Fruit fly (Drosophila melanogaster) whole organism, embryonic: ENCODE results near the gene Shc.

Experiments
- Aef1 ChIP-seq: fragments of 200-800 bp; sonication (Bioruptor generic); IDR thresholded peaks from 3 replicates; pipeline ENCODE4 v1.3.6; 2022; ENCODE audit warnings: missing biosample characterization, missing genetic modification characterization
- CG11085 ChIP-seq: fragments of 200-800 bp; sonication (Bioruptor generic); IDR thresholded peaks from 2 replicates; pipeline ENCODE4 v1.3.6; 2022; ENCODE audit warnings: missing biosample characterization, missing genetic modification characterization
- CG1233 ChIP-seq: fragments of 200-800 bp; sonication (Bioruptor generic); optimal IDR thresholded peaks from 4 replicates; lab custom pipeline; 2018; ENCODE audit warnings: missing biosample characterization, mild to moderate bottlenecking, missing genetic modification characterization
- CG13287 ChIP-seq: fragments of 200-800 bp; sonication (Bioruptor generic); IDR thresholded peaks from 2 replicates; pipeline ENCODE4 v1.3.6; 2022; ENCODE audit warnings: missing biosample characterization, missing genetic modification characterization; ENCODE audit not compliant: partially characterized antibody
- CG13775 ChIP-seq: fragments of 200-800 bp; sonication (Bioruptor generic); optimal IDR thresholded peaks from 3 replicates; lab custom pipeline; 2017; ENCODE audit warnings: missing biosample characterization, mild to moderate bottlenecking, missing genetic modification characterization
- CG14965 ChIP-seq: fragments of 200-800 bp; sonication (Bioruptor generic); optimal IDR thresholded peaks from 2 replicates; lab custom pipeline; 2016; ENCODE audit warnings: missing biosample characterization, missing genetic modification characterization, borderline replicate concordance
- CG16863 ChIP-seq: fragments of 200-800 bp; sonication (Bioruptor generic); optimal IDR thresholded peaks from 3 replicates; lab custom pipeline; 2016; ENCODE audit warnings: missing biosample characterization, missing genetic modification characterization
- CG17361 ChIP-seq: fragments of 200-800 bp; sonication (Bioruptor generic); IDR thresholded peaks from 3 replicates; pipeline ENCODE4 v1.3.6; 2022; ENCODE audit warnings: missing biosample characterization, missing genetic modification characterization
- CG17802 ChIP-seq: fragments of 200-800 bp; sonication (Bioruptor generic); optimal IDR thresholded peaks from 2 replicates; lab custom pipeline; 2018; ENCODE audit warnings: missing biosample characterization, mild to moderate bottlenecking, missing genetic modification characterization, moderate library complexity
- CG18262 ChIP-seq: fragments of 200-800 bp; optimal IDR thresholded peaks from 3 replicates; lab custom pipeline; 2019; ENCODE audit warnings: missing biosample characterization, mild to moderate bottlenecking, missing genetic modification characterization, moderate library complexity
- CG2116 ChIP-seq: fragments of 200-800 bp; sonication (Bioruptor generic); optimal IDR thresholded peaks from 3 replicates; lab custom pipeline; 2018; ENCODE audit warnings: missing biosample characterization, mild to moderate bottlenecking, missing genetic modification characterization
- CG2199 ChIP-seq: fragments of 200-800 bp; sonication (Bioruptor generic); IDR thresholded peaks from 3 replicates; pipeline ENCODE4 v1.3.6; 2022; ENCODE audit warnings: missing biosample characterization, missing genetic modification characterization
- CG2678 ChIP-seq: fragments of 200-800 bp; sonication (Bioruptor generic); optimal IDR thresholded peaks from 3 replicates; lab custom pipeline; 2019; ENCODE audit warnings: missing biosample characterization, mild to moderate bottlenecking, missing genetic modification characterization, moderate library complexity
- CG31224 ChIP-seq: fragments of 200-800 bp; sonication (Bioruptor generic); IDR thresholded peaks from 2 replicates; pipeline ENCODE4 v1.3.6; 2022; ENCODE audit warnings: missing biosample characterization, missing genetic modification characterization
- CG33213 ChIP-seq: fragments of 200-800 bp; sonication (Bioruptor generic); optimal IDR thresholded peaks from 3 replicates; lab custom pipeline; 2016; ENCODE audit warnings: missing biosample characterization, missing genetic modification characterization
- CG3726 ChIP-seq: fragments of 200-800 bp; sonication (Bioruptor generic); IDR thresholded peaks from 3 replicates; pipeline ENCODE4, ENCODE4 v1.3.6; 2022; ENCODE audit warnings: missing biosample characterization, missing genetic modification characterization
- CG4404 ChIP-seq: fragments of 200-800 bp; sonication (Bioruptor generic); IDR thresholded peaks from 2 replicates; pipeline ENCODE4 v1.3.6; 2022; ENCODE audit warnings: missing biosample characterization, missing genetic modification characterization
- CG4820 ChIP-seq: fragments of 200-800 bp; sonication (Bioruptor generic); optimal IDR thresholded peaks from 3 replicates; lab custom pipeline; 2016; ENCODE audit warnings: missing biosample characterization, missing genetic modification characterization
- CG5180 ChIP-seq: fragments of 200-800 bp; sonication (Bioruptor generic); optimal IDR thresholded peaks from 3 replicates; lab custom pipeline; 2017; ENCODE audit warnings: missing biosample characterization, missing genetic modification characterization, mild to moderate bottlenecking, moderate library complexity, missing genetic modification reagents
- CG9876 ChIP-seq: fragments of 200-800 bp; sonication (Bioruptor generic); optimal IDR thresholded peaks from 2 replicates; lab custom pipeline; 2016; ENCODE audit warnings: missing biosample characterization, missing genetic modification characterization
- D19B ChIP-seq: fragments of 200-800 bp; sonication (Bioruptor generic); optimal IDR thresholded peaks from 2 replicates; lab custom pipeline; 2017; ENCODE audit warnings: missing biosample characterization, mild to moderate bottlenecking, missing genetic modification characterization
- Doc3 ChIP-seq: fragments of 200-800 bp; sonication (Bioruptor generic); IDR thresholded peaks from 3 replicates; pipeline ENCODE4 v1.3.6; 2022; ENCODE audit warnings: missing biosample characterization, missing genetic modification characterization; ENCODE audit not compliant: partially characterized antibody
- Dp ChIP-seq: fragments of 200-800 bp; sonication (Bioruptor generic); optimal IDR thresholded peaks from 2 replicates; lab custom pipeline; 2018; ENCODE audit warnings: missing biosample characterization, mild to moderate bottlenecking, missing genetic modification characterization, moderate library complexity
- Eip74EF ChIP-seq, 2 experiments: fragments of 200-800 bp in 1 of 2; fragments of >200 bp in 1 of 2; sonication (Bioruptor generic) in 1 of 2; optimal IDR thresholded peaks; 2 replicates each; lab custom pipeline; 2017 to 2019; ENCODE audit warnings: missing biosample characterization in 2 of 2, missing genetic modification characterization in 2 of 2, mild to moderate bottlenecking in 1 of 2, moderate library complexity in 1 of 2
- HHEX ChIP-seq: fragments of 200-800 bp; sonication (Bioruptor generic); optimal IDR thresholded peaks from 3 replicates; lab custom pipeline; 2017; ENCODE audit warnings: missing biosample characterization, mild to moderate bottlenecking, missing genetic modification characterization, missing genetic modification reagents
- Kr ChIP-seq: fragments of 200-800 bp; sonication (Bioruptor generic); optimal IDR thresholded peaks from 2 replicates; lab custom pipeline; 2017; ENCODE audit warnings: missing biosample characterization, mild to moderate bottlenecking, missing genetic modification characterization
- Nf-YC ChIP-seq: fragments of 200-800 bp; optimal IDR thresholded peaks from 3 replicates; lab custom pipeline; 2019; ENCODE audit warnings: missing biosample characterization, mild to moderate bottlenecking, missing genetic modification characterization, moderate library complexity
- NfI ChIP-seq: fragments of 200-800 bp; sonication (Bioruptor generic); optimal IDR thresholded peaks from 3 replicates; lab custom pipeline; 2018; ENCODE audit warnings: missing biosample characterization, mild to moderate bottlenecking, missing genetic modification characterization, moderate library complexity
- amos ChIP-seq: fragments of 200-800 bp; sonication (Bioruptor generic); IDR thresholded peaks from 2 replicates; pipeline ENCODE4 v1.3.6; 2022; ENCODE audit warnings: missing biosample characterization, missing genetic modification characterization; ENCODE audit not compliant: partially characterized antibody
- aop ChIP-seq: fragments of 200-800 bp; sonication (Bioruptor generic); IDR thresholded peaks from 2 replicates; pipeline ENCODE4 v1.3.6; 2022; ENCODE audit warnings: missing biosample characterization, missing genetic modification characterization
- ap ChIP-seq: fragments of 200-800 bp; sonication (Bioruptor generic); IDR thresholded peaks from 2 replicates; pipeline ENCODE4 v1.3.6; 2022; ENCODE audit warnings: missing biosample characterization, missing genetic modification characterization
- bsh ChIP-seq, 2 experiments: fragments of 200-800 bp; sonication (Bioruptor generic); optimal IDR thresholded peaks; 2 replicates each; lab custom pipeline; 2017 to 2018; ENCODE audit warnings: mild to moderate bottlenecking in 2 of 2, missing biosample characterization in 2 of 2, missing genetic modification characterization in 2 of 2, moderate library complexity in 1 of 2
- btn ChIP-seq: fragments of 200-800 bp; sonication (Bioruptor generic); optimal IDR thresholded peaks from 2 replicates; lab custom pipeline; 2016; ENCODE audit warnings: missing biosample characterization, missing genetic modification characterization
- cad ChIP-seq: fragments of >200 bp; optimal IDR thresholded peaks from 2 replicates; lab custom pipeline; 2017; ENCODE audit warnings: missing biosample characterization, missing genetic modification characterization
- cwo ChIP-seq: fragments of 200-800 bp; sonication (Bioruptor generic); optimal IDR thresholded peaks from 3 replicates; lab custom pipeline; 2017; ENCODE audit warnings: missing biosample characterization, missing genetic modification characterization, mild to moderate bottlenecking, moderate library complexity, missing genetic modification reagents
- dmrt11E ChIP-seq: fragments of 200-800 bp; sonication (Bioruptor generic); optimal IDR thresholded peaks from 3 replicates; lab custom pipeline; 2018; ENCODE audit warnings: missing biosample characterization, mild to moderate bottlenecking, missing genetic modification characterization, moderate library complexity
- dmrt99B ChIP-seq: fragments of 200-800 bp; sonication (Bioruptor generic); optimal IDR thresholded peaks from 2 replicates; lab custom pipeline; 2018; ENCODE audit warnings: missing biosample characterization, mild to moderate bottlenecking, missing genetic modification characterization, moderate library complexity
- eyg ChIP-seq: fragments of 200-800 bp; sonication (Bioruptor generic); optimal IDR thresholded peaks from 3 replicates; lab custom pipeline; 2016; ENCODE audit warnings: missing biosample characterization, missing genetic modification characterization
- ham ChIP-seq: fragments of 200-800 bp; sonication (Bioruptor generic); IDR thresholded peaks from 2 replicates; pipeline ENCODE4 v1.3.6; 2022; ENCODE audit warnings: missing biosample characterization, missing genetic modification characterization
- luna ChIP-seq: fragments of 200-800 bp; sonication (Bioruptor generic); optimal IDR thresholded peaks from 2 replicates; lab custom pipeline; 2016; ENCODE audit warnings: missing biosample characterization, missing genetic modification characterization
- prd ChIP-seq, 3 experiments: fragments of >200 bp in 2 of 3; fragments of 200-800 bp in 1 of 3; sonication (Bioruptor generic) in 1 of 3; optimal IDR thresholded peaks in 2 of 3; IDR thresholded peaks in 1 of 3; 2 replicates in 2 of 3; 3 replicates in 1 of 3; pipeline versions ENCODE4 v1.3.6 to Lab custom; 2017 to 2022; ENCODE audit warnings: missing biosample characterization in 1 of 3, missing genetic modification characterization in 1 of 3
- pum ChIP-seq: fragments of 200-800 bp; sonication (Bioruptor generic); optimal IDR thresholded peaks from 2 replicates; lab custom pipeline; 2016; ENCODE audit warnings: missing biosample characterization, missing genetic modification characterization
- sd ChIP-seq: fragments of 200-800 bp; sonication (Bioruptor generic); optimal IDR thresholded peaks from 3 replicates; lab custom pipeline; 2018; ENCODE audit warnings: missing biosample characterization, mild to moderate bottlenecking, missing genetic modification characterization, moderate library complexity
- sens ChIP-seq: fragments of 200-800 bp; sonication (Bioruptor generic); peaks from one replicate; lab custom pipeline; 2016; ENCODE audit warnings: missing biosample characterization, missing genetic modification characterization
- sens-2 ChIP-seq: fragments of 200-800 bp; sonication (Bioruptor generic); IDR thresholded peaks from 2 replicates; pipeline ENCODE4 v1.3.6; 2022; ENCODE audit warnings: missing biosample characterization, missing genetic modification characterization
- sob ChIP-seq: fragments of 200-800 bp; sonication (Bioruptor generic); IDR thresholded peaks from 2 replicates; pipeline ENCODE4 v1.3.6; 2022; ENCODE audit warnings: missing biosample characterization, missing genetic modification characterization
- sr ChIP-seq: fragments of 200-800 bp; sonication (Bioruptor generic); IDR thresholded peaks from 3 replicates; pipeline ENCODE4 v1.3.6; 2022; ENCODE audit warnings: missing biosample characterization, missing genetic modification characterization
- ssp ChIP-seq: fragments of 200-800 bp; sonication (Bioruptor generic); IDR thresholded peaks from 2 replicates; pipeline ENCODE4 v1.3.6; 2022; ENCODE audit warnings: missing biosample characterization, missing genetic modification characterization
- zen2 ChIP-seq: fragments of 200-800 bp; sonication (Bioruptor generic); IDR thresholded peaks from 3 replicates; pipeline ENCODE4 v1.3.6; 2022; ENCODE audit warnings: missing biosample characterization, missing genetic modification characterization; ENCODE audit not compliant: partially characterized antibody

Shc gene

DNA sequence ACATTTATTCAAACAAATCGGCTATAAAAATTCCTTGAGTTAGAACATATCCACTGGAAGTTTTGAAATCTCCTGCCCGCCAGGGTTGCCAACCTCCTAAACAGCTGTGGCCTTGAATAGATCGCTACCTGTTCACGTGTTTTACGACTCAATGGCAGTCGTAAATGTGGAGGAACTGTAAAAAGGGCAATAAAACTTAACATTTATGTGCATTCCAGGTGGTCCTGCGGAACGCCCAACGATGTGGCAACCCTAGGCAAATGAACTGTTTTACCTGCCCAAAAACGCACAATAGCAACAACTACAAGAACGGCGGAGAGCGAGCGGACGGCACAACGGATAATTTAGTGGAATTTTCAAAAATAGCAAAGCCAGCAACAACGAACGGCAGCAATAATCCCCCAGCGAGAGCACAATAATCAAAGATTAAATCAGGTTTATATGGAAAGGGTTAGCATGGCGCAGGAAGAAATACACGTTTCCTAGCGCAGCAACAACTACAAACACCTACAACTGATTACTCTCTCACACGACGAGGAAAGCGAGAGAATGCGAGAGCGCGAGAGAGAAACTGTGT lies 34.9 kb downstream of the Shc start (continued):
- no peak for TF ChIP-seq D19B (GFP tag; lab: Kevin White, UChicago)
- no peak for TF ChIP-seq CG13287
- TF ChIP-seq prd (optimal IDR thresholded peaks at IDR 0.05; lab: Kevin White, UChicago): no peak
- TF ChIP-seq prd (GFP tag; IDR thresholded peaks at IDR 0.05; lab: Robert Waterston, UW): peak; percentile 59
- TF ChIP-seq zen2 (GFP tag; lab: Robert Waterston, UW): no peak
- no peak for TF ChIP-seq Eip74EF (GFP tag; optimal IDR thresholded peaks at IDR 0.05; lab: Kevin White, UChicago)
- TF ChIP-seq bsh (GFP tag; optimal IDR thresholded peaks at IDR 0.05; lab: Kevin White, UChicago): peak in 1 of 2 experiments; percentile 62
- TF ChIP-seq CG4404 (GFP tag; lab: Robert Waterston, UW): no peak
- TF ChIP-seq Doc3 (GFP tag; lab: Robert Waterston, UW): no peak
- no peak for TF ChIP-seq CG17361 (GFP tag; lab: Robert Waterston, UW)
- 0 out of 2 replicates have a peak, but pooled peaks have one; percentile 20 for TF ChIP-seq ap (GFP tag; lab: Robert Waterston, UW)
- no peak for TF ChIP-seq ham (GFP tag; lab: Robert Waterston, UW)
- TF ChIP-seq cad (GFP tag; lab: Kevin White, UChicago): peak; percentile 100
- no peak for TF ChIP-seq CG14965 (GFP tag; lab: Kevin White, UChicago)
- TF ChIP-seq ssp (GFP tag; lab: Robert Waterston, UW): peak; percentile 25; the same call in 1 of the 2 replicates
- no peak for TF ChIP-seq luna (GFP tag; lab: Kevin White, UChicago)
- TF ChIP-seq Kr (GFP tag; lab: Kevin White, UChicago): peak; percentile 100
- TF ChIP-seq dmrt11E (tag; lab: Kevin White, UChicago): peak; percentile 42
- no peak for TF ChIP-seq CG3726 (GFP tag; lab: Robert Waterston, UW)
- peak; percentile 73; the same call in 2 of the 3 replicates for TF ChIP-seq CG2199 (GFP tag; lab: Robert Waterston, UW)
- no peak for TF ChIP-seq CG2116
- no peak for TF ChIP-seq cwo
- TF ChIP-seq CG4820: no peak
- TF ChIP-seq CG1233 (GFP tag; lab: Kevin White, UChicago): no peak
- TF ChIP-seq sens-2 (GFP tag; lab: Robert Waterston, UW): peak; percentile 59
- TF ChIP-seq sob (GFP tag; lab: Robert Waterston, UW): no peak; the same call in 1 of the 2 replicates
- no peak for TF ChIP-seq Dp (GFP tag; lab: Kevin White, UChicago)
- no peak for TF ChIP-seq dmrt99B (tag; lab: Kevin White, UChicago)
- TF ChIP-seq CG9876: no peak
- TF ChIP-seq eyg (GFP tag; lab: Kevin White, UChicago): no peak
- TF ChIP-seq pum: no peak
- peak; percentile 87 for TF ChIP-seq sens
- peak; percentile 10 for TF ChIP-seq CG17802 (tag; lab: Kevin White, UChicago)
- TF ChIP-seq Nf-YC (tag; lab: Kevin White, UChicago): no peak
- peak; percentile 43 for TF ChIP-seq NfI
- TF ChIP-seq CG2678 (tag; lab: Kevin White, UChicago): no peak
- TF ChIP-seq CG16863: no peak
- TF ChIP-seq Aef1 (GFP tag; lab: Robert Waterston, UW): 0 out of 3 replicates have a peak, but pooled peaks have one; percentile 9
- no peak for TF ChIP-seq aop
- TF ChIP-seq CG18262 (tag; lab: Kevin White, UChicago): no peak
- peak; percentile 29 for TF ChIP-seq CG33213 (GFP tag; lab: Kevin White, UChicago)
- peak; percentile 6; the same call in 1 of the 3 replicates for TF ChIP-seq sr (GFP tag; lab: Robert Waterston, UW)
- TF ChIP-seq sd (tag; lab: Kevin White, UChicago): peak; percentile 83
- no peak for TF ChIP-seq HHEX
- TF ChIP-seq CG31224: no peak
- TF ChIP-seq CG11085 (GFP tag; lab: Robert Waterston, UW): no peak
- no peak for TF ChIP-seq btn (GFP tag; lab: Kevin White, UChicago)
- no peak for TF ChIP-seq CG5180 (GFP tag; lab: Kevin White, UChicago)
- no peak for TF ChIP-seq amos (GFP tag; lab: Robert Waterston, UW)
- no peak for TF ChIP-seq CG13775 (GFP tag; lab: Kevin White, UChicago)
